Fruit fly (Drosophila melanogaster): ENCODE measurements around the gene CG14005.
A peak's percentile ranks its signal among the peaks of the same experiment; 100 is the strongest.

Gene CG14005

dm6 chr2L:5778157-5778556 is 23.6 kb downstream of the CG14005 start:
- TF ChIP-seq gl (tag; optimal IDR thresholded peaks at IDR 0.05): peak; percentile 16
- TF ChIP-seq CG12605 (GFP tag; IDR thresholded peaks at IDR 0.05): 0 out of 2 replicates have a peak, but pooled peaks have one; percentile 12
- TF ChIP-seq CG4496 (GFP tag; IDR thresholded peaks at IDR 0.05): no peak
- TF ChIP-seq CG14655 (GFP tag; optimal IDR thresholded peaks at IDR 0.05): peak; percentile 47
- no peak for TF ChIP-seq fd96Ca (GFP tag; IDR thresholded peaks at IDR 0.05)
- peak; percentile 46 for TF ChIP-seq CG17806 (tag; optimal IDR thresholded peaks at IDR 0.05)
- peak; percentile 24 for TF ChIP-seq CG15710 (tag; optimal IDR thresholded peaks at IDR 0.05)
- TF ChIP-seq EcR (GFP tag; optimal IDR thresholded peaks at IDR 0.05): no peak
- peak; percentile 37 for TF ChIP-seq Pif1A (GFP tag; optimal IDR thresholded peaks at IDR 0.05)
- TF ChIP-seq CG8159 (tag; optimal IDR thresholded peaks at IDR 0.05): peak; percentile 38
- TF ChIP-seq CG9948 (tag; optimal IDR thresholded peaks at IDR 0.05): peak; percentile 29
- TF ChIP-seq CG8301 (tag; optimal IDR thresholded peaks at IDR 0.05): peak; percentile 28

- TF ChIP-seq CG9948 (tag; optimal IDR thresholded peaks at IDR 0.05) (no peak), fd96Ca (GFP tag; IDR thresholded peaks at IDR 0.05) (no peak), CG8159 (tag; optimal IDR thresholded peaks at IDR 0.05) (no peak), Pif1B (GFP tag; optimal IDR thresholded peaks at IDR 0.05) (no peak), CG13204 (GFP tag; optimal IDR thresholded peaks at IDR 0.05) (no peak), rn (GFP tag; IDR thresholded peaks at IDR 0.05) (no peak), CG14655 (GFP tag; optimal IDR thresholded peaks at IDR 0.05) (no peak), D1 (tag; optimal IDR thresholded peaks at IDR 0.05) (no peak), CG15710 (tag; optimal IDR thresholded peaks at IDR 0.05) (no peak), Ets98B (GFP tag; IDR thresholded peaks at IDR 0.05) (no peak), EcR (GFP tag; optimal IDR thresholded peaks at IDR 0.05) (no peak), CG4496 (GFP tag; IDR thresholded peaks at IDR 0.05) (no peak), CG12605 (GFP tag; IDR thresholded peaks at IDR 0.05) (no peak), CG34367 (tag; optimal IDR thresholded peaks at IDR 0.05) (no peak), gl (tag; optimal IDR thresholded peaks at IDR 0.05) (no peak), CG8301 (tag; optimal IDR thresholded peaks at IDR 0.05) (no peak), CG10348 (GFP tag; IDR thresholded peaks at IDR 0.05) (no peak)
Measured at dm6 chr2L:5772262-5772661, 29.5 kb downstream of the CG14005 start.

dm6 chr2L:5771179-5771578 is 30.6 kb downstream of the CG14005 start:
- TF ChIP-seq D1 (tag; optimal IDR thresholded peaks at IDR 0.05) (peak; percentile 78), rn (GFP tag; IDR thresholded peaks at IDR 0.05) (no peak)

- no peak for TF ChIP-seq fd96Ca (GFP tag; IDR thresholded peaks at IDR 0.05)
- no peak for TF ChIP-seq CG32121 (GFP tag; IDR thresholded peaks at IDR 0.05)
- no peak for TF ChIP-seq CG8159 (tag; optimal IDR thresholded peaks at IDR 0.05)
- no peak for TF ChIP-seq CG4496 (GFP tag; IDR thresholded peaks at IDR 0.05)
- no peak for TF ChIP-seq CG14655 (GFP tag; optimal IDR thresholded peaks at IDR 0.05)
- TF ChIP-seq Snoo (tag; optimal IDR thresholded peaks at IDR 0.05): no peak
- TF ChIP-seq CG10348 (GFP tag; IDR thresholded peaks at IDR 0.05): no peak
- no peak for TF ChIP-seq CG15710 (tag; optimal IDR thresholded peaks at IDR 0.05)
- no peak for TF ChIP-seq CG8301 (tag; optimal IDR thresholded peaks at IDR 0.05)
- TF ChIP-seq CG9948 (tag; optimal IDR thresholded peaks at IDR 0.05): no peak
Measured at dm6 chr2L:5766498-5767008, 35.2 kb downstream of the CG14005 start.

dm6 chr2L:5766042-5766441 is 35.7 kb downstream of the CG14005 start, which contains the start of gene obst-E:
TSS of gene obst-E (minus strand) at chr2L:5766142.
- TF ChIP-seq CG34367 (tag; optimal IDR thresholded peaks at IDR 0.05): no peak

dm6 chr2L:5765139-5765538 is 36.6 kb downstream of the CG14005 start:
- TF ChIP-seq CG34367 (tag; optimal IDR thresholded peaks at IDR 0.05) (no peak), CG32121 (GFP tag; IDR thresholded peaks at IDR 0.05) (no peak), D1 (tag; optimal IDR thresholded peaks at IDR 0.05) (no peak), CG8301 (tag; optimal IDR thresholded peaks at IDR 0.05) (no peak), EcR (GFP tag; optimal IDR thresholded peaks at IDR 0.05) (peak; percentile 76), CG9948 (tag; optimal IDR thresholded peaks at IDR 0.05) (no peak)

- TF ChIP-seq CG15710 (tag; optimal IDR thresholded peaks at IDR 0.05) (peak; percentile 75), CG10348 (GFP tag; IDR thresholded peaks at IDR 0.05) (no peak), CG9948 (tag; optimal IDR thresholded peaks at IDR 0.05) (peak; percentile 62), Pif1B (GFP tag; optimal IDR thresholded peaks at IDR 0.05) (peak; percentile 53), CG34367 (tag; optimal IDR thresholded peaks at IDR 0.05) (peak; percentile 67), Snoo (tag; optimal IDR thresholded peaks at IDR 0.05) (peak; percentile 11), EcR (GFP tag; optimal IDR thresholded peaks at IDR 0.05) (no peak), gl (tag; optimal IDR thresholded peaks at IDR 0.05) (peak; percentile 36), CG17806 (tag; optimal IDR thresholded peaks at IDR 0.05) (peak; percentile 74), rn (GFP tag; IDR thresholded peaks at IDR 0.05) (no peak), fd96Ca (GFP tag; IDR thresholded peaks at IDR 0.05) (no peak), CG8159 (tag; optimal IDR thresholded peaks at IDR 0.05) (peak; percentile 82), CG13204 (GFP tag; optimal IDR thresholded peaks at IDR 0.05) (no peak), CG12605 (GFP tag; IDR thresholded peaks at IDR 0.05) (no peak), D1 (tag; optimal IDR thresholded peaks at IDR 0.05) (peak; percentile 31), CG4496 (GFP tag; IDR thresholded peaks at IDR 0.05) (no peak), Ets98B (GFP tag; IDR thresholded peaks at IDR 0.05) (no peak), Pif1A (GFP tag; optimal IDR thresholded peaks at IDR 0.05) (peak; percentile 13), CG32121 (GFP tag; IDR thresholded peaks at IDR 0.05) (no peak), CG8301 (tag; optimal IDR thresholded peaks at IDR 0.05) (no peak), CG14655 (GFP tag; optimal IDR thresholded peaks at IDR 0.05) (no peak)
Measured at dm6 chr2L:5751448-5751847, 50.3 kb downstream of the CG14005 start.
